Worm (Caenorhabditis elegans): ENCODE results near the gene C13A10.2.

- no peak for TF ChIP-seq nhr-12 (tag; optimal IDR thresholded peaks at IDR 0.05)
- TF ChIP-seq tbx-2 (tag; optimal IDR thresholded peaks at IDR 0.05), result no peak
- no peak for TF ChIP-seq ama-1 (optimal IDR thresholded peaks at IDR 0.05)
Observed at ce11 chrII:1403056-1403455, 45.3 kb upstream of the C13A10.2 start, which contains the start of the genes Y51H7C.41 and cogc-4.

Data from whole organism, L3 larva.